Worm (Caenorhabditis elegans) whole organism, L4 larva: ENCODE data around the gene nlp-41.

ENCODE experiments used
- ces-1 ChIP-seq: fragments of 150-350 bp; sonication (generic microtip); optimal IDR thresholded peaks from 4 replicates; lab custom pipeline; 2014; ENCODE audit warnings: missing biosample characterization, missing genetic modification reagents, missing genetic modification characterization
- dpl-1 ChIP-seq: fragments of 150-350 bp; optimal IDR thresholded peaks from 2 replicates; lab custom pipeline; 2014; ENCODE audit warnings: missing biosample characterization, missing genetic modification reagents, missing genetic modification characterization
- duxl-1 ChIP-seq: sonication (generic microtip); optimal IDR thresholded peaks from 2 replicates; lab custom pipeline; 2016; ENCODE audit warnings: mild to moderate bottlenecking, missing genetic modification characterization, moderate library complexity, missing compliant biosample characterization; ENCODE audit not compliant: poor library complexity
- nhr-11 ChIP-seq: fragments of 150-350 bp; optimal IDR thresholded peaks from 2 replicates; lab custom pipeline; 2014; ENCODE audit warnings: missing biosample characterization, missing genetic modification characterization
- nhr-77 ChIP-seq: fragments of 150-350 bp; optimal IDR thresholded peaks from 2 replicates; lab custom pipeline; 2014; ENCODE audit warnings: missing biosample characterization, missing genetic modification characterization
- ztf-11 ChIP-seq: fragments of 150-350 bp; optimal IDR thresholded peaks from 2 replicates; lab custom pipeline; 2014; ENCODE audit warnings: missing biosample characterization, missing genetic modification characterization

DNA sequence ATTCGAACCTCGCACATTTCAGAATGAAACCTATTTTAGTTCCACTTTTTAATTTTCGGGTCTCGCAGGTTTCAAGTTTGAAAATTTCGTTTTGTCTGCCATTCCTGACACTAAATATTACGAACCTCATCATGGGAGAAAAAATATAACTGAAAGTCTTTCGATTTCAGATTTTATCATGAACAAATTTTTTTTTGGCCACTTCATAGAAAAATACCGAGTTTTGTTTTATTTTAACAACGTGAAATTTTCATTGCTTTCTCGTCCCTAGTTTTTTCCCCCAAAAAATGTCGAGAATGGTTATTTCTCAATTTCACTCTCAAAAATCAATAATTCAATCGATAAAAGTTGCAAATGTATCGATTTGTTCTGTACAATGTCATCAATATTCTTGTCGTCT, 28.0 kb downstream of the nlp-41 start, which contains the start of gene C01G12.9:
- no peak for TF ChIP-seq ztf-11
- no peak for TF ChIP-seq ces-1
- no peak for TF ChIP-seq duxl-1
- no peak for TF ChIP-seq dpl-1 (GFP tag; lab: Kevin White, UChicago)
- TF ChIP-seq nhr-11, result no peak
- TF ChIP-seq nhr-77 (tag; lab: Kevin White, UChicago), result no peak
